Fruit fly (Drosophila melanogaster): ENCODE data around the gene CG13847.

The CG13847 gene

dm6 chr3R:22396238-22396772, 39.6 kb downstream of the CG13847 start (continued):
- TF ChIP-seq nerfin-1 (tag; optimal IDR thresholded peaks at IDR 0.05), result no peak
- no peak for TF ChIP-seq CG31388 (GFP tag; optimal IDR thresholded peaks at IDR 0.05)
- no peak for TF ChIP-seq nerfin-2 (GFP tag; IDR thresholded peaks at IDR 0.05; ENCODE audit: partially characterized antibody)
- no peak for TF ChIP-seq Dip3 (GFP tag; optimal IDR thresholded peaks at IDR 0.05)
- no peak for TF ChIP-seq CG15696 (tag; optimal IDR thresholded peaks at IDR 0.05)
- no peak for TF ChIP-seq jing (GFP tag; optimal IDR thresholded peaks at IDR 0.05)
- no peak for TF ChIP-seq CG4730 (GFP tag; IDR thresholded peaks at IDR 0.05)
- no peak for TF ChIP-seq dpn (GFP tag; optimal IDR thresholded peaks at IDR 0.05)
- no peak for TF ChIP-seq CG12942 (GFP tag; optimal IDR thresholded peaks at IDR 0.05)
- no peak for TF ChIP-seq CG6272 (GFP tag; IDR thresholded peaks at IDR 0.05)
- no peak for TF ChIP-seq slbo (GFP tag; IDR thresholded peaks at IDR 0.05)
- no peak for TF ChIP-seq CG4360 (GFP tag; IDR thresholded peaks at IDR 0.05)
- peak; percentile 85 for TF ChIP-seq Vsx1 (GFP tag; optimal IDR thresholded peaks at IDR 0.05)
- peak; percentile 78; the same call in 1 of the 2 replicates for TF ChIP-seq amos (GFP tag; IDR thresholded peaks at IDR 0.05; ENCODE audit: partially characterized antibody)
- no peak for TF ChIP-seq CG7556 (GFP tag; optimal IDR thresholded peaks at IDR 0.05)
- TF ChIP-seq chinmo (GFP tag; IDR thresholded peaks at IDR 0.05; ENCODE audit: partially characterized antibody), result no peak
- TF ChIP-seq Lim3 (GFP tag; IDR thresholded peaks at IDR 0.05), result peak; percentile 19; the same call in 1 of the 2 replicates
- peak; percentile 25 for TF ChIP-seq Med (GFP tag)
- TF ChIP-seq H15 (GFP tag; IDR thresholded peaks at IDR 0.05), result no peak
- peak; percentile 66 for TF ChIP-seq CG16813 (GFP tag; IDR thresholded peaks at IDR 0.05; ENCODE audit: partially characterized antibody)
- no peak for TF ChIP-seq CG17568 (GFP tag; optimal IDR thresholded peaks at IDR 0.05)
- TF ChIP-seq lab (GFP tag; optimal IDR thresholded peaks at IDR 0.05), result no peak
- TF ChIP-seq Kr (GFP tag; optimal IDR thresholded peaks at IDR 0.05), result no peak
- no peak for TF ChIP-seq CG12155 (GFP tag; optimal IDR thresholded peaks at IDR 0.05)
- no peak for TF ChIP-seq btn (GFP tag; optimal IDR thresholded peaks at IDR 0.05)
- TF ChIP-seq E2f1 (GFP tag; IDR thresholded peaks at IDR 0.05), result no peak
- no peak for TF ChIP-seq usp (GFP tag; optimal IDR thresholded peaks at IDR 0.05)
- TF ChIP-seq sd (tag; optimal IDR thresholded peaks at IDR 0.05), result no peak
- TF ChIP-seq Bgb (GFP tag; IDR thresholded peaks at IDR 0.05; ENCODE audit: partially characterized antibody), result peak; percentile 50; the same call in 1 of the 2 replicates
- no peak for TF ChIP-seq mirr (GFP tag; optimal IDR thresholded peaks at IDR 0.05)

- TF ChIP-seq CG4820 (GFP tag; optimal IDR thresholded peaks at IDR 0.05) (no peak), Sox102F (GFP tag; optimal IDR thresholded peaks at IDR 0.05) (peak; percentile 2), CG12391 (tag; optimal IDR thresholded peaks at IDR 0.05) (peak; percentile 0), ap (GFP tag; IDR thresholded peaks at IDR 0.05) (no peak), unpg (GFP tag; optimal IDR thresholded peaks at IDR 0.05) (no peak), Blimp-1 (GFP tag; optimal IDR thresholded peaks at IDR 0.05) (peak; percentile 52), row (GFP tag; IDR thresholded peaks at IDR 0.05) (peak; percentile 36; the same call in 2 of the 3 replicates), al (GFP tag; IDR thresholded peaks at IDR 0.05) (no peak), bsh (GFP tag; optimal IDR thresholded peaks at IDR 0.05) (peak in 1 of 2 experiments; percentile 14), Med (GFP tag) (peak; percentile 58), CG8290 (GFP tag; optimal IDR thresholded peaks at IDR 0.05) (no peak), CG8290 (tag; optimal IDR thresholded peaks at IDR 0.05) (peak in 1 of 2 experiments; percentile 7), Hr39 (optimal IDR thresholded peaks at IDR 0.05) (no peak), Xrp1 (GFP tag; IDR thresholded peaks at IDR 0.05) (0 out of 2 replicates have a peak, but pooled peaks have one; percentile 15), lola (GFP tag; optimal IDR thresholded peaks at IDR 0.05) (no peak), CG6689 (GFP tag; IDR thresholded peaks at IDR 0.05) (no peak), stc (GFP tag; IDR thresholded peaks at IDR 0.05) (no peak), Ets65A (GFP tag) (peak; percentile 74), CG7987 (GFP tag; optimal IDR thresholded peaks at IDR 0.05) (no peak), CG1603 (tag; optimal IDR thresholded peaks at IDR 0.05) (peak; percentile 6)
Observed at dm6 chr3R:22395409-22396178, 40.4 kb downstream of the CG13847 start.

All from whole organism, embryonic.